Fruit fly (Drosophila melanogaster) whole organism, wandering third instar larva: ENCODE results near the gene CG32683.

Experiments
- Abd-B ChIP-seq: fragments of >200 bp; optimal IDR thresholded peaks from 2 replicates; lab custom pipeline; 2017; ENCODE audit warnings: missing biosample characterization, missing genetic modification characterization
- CG32264 ChIP-seq: fragments of 200-800 bp; sonication (Bioruptor generic); optimal IDR thresholded peaks from 2 replicates; lab custom pipeline; 2016; ENCODE audit warnings: missing biosample characterization, missing genetic modification characterization
- CG9705 ChIP-seq: fragments of 200-800 bp; sonication (Bioruptor generic); optimal IDR thresholded peaks from 2 replicates; lab custom pipeline; 2018; ENCODE audit warnings: missing biosample characterization, mild to moderate bottlenecking, missing genetic modification characterization
- CrebA ChIP-seq: fragments of 200-800 bp; sonication (Bioruptor generic); optimal IDR thresholded peaks from 2 replicates; lab custom pipeline; 2016; ENCODE audit warnings: missing biosample characterization, mild to moderate bottlenecking, missing genetic modification characterization, borderline replicate concordance
- Dfd ChIP-seq: fragments of >200 bp; optimal IDR thresholded peaks from 2 replicates; lab custom pipeline; 2017; ENCODE audit warnings: missing biosample characterization, missing genetic modification characterization
- Dif ChIP-seq: fragments of 200-275, 200-300 bp; sonication (Bioruptor generic); optimal IDR thresholded peaks from 2 replicates; lab custom pipeline; 2018; ENCODE audit warnings: missing biosample characterization, missing genetic modification characterization; ENCODE audit not compliant: partially characterized antibody
- GATAd ChIP-seq: sonication (Bioruptor generic); optimal IDR thresholded peaks from 2 replicates; lab custom pipeline; 2016; ENCODE audit warnings: missing biosample characterization, missing genetic modification characterization
- HLH106 ChIP-seq: fragments of 200-800 bp; optimal IDR thresholded peaks from 3 replicates; lab custom pipeline; 2019; ENCODE audit warnings: missing biosample characterization, mild to moderate bottlenecking, missing genetic modification characterization, moderate library complexity
- Hnf4 ChIP-seq: fragments of 200-800 bp; sonication (Bioruptor generic); optimal IDR thresholded peaks from 2 replicates; lab custom pipeline; 2016; ENCODE audit warnings: missing biosample characterization, mild to moderate bottlenecking, missing genetic modification characterization
- Hr78 ChIP-seq: fragments of >200 bp; optimal IDR thresholded peaks from 2 replicates; lab custom pipeline; 2017; ENCODE audit warnings: missing biosample characterization, missing genetic modification characterization
- Hr83 ChIP-seq: fragments of 200-300 bp; sonication (Bioruptor generic); optimal IDR thresholded peaks from 2 replicates; lab custom pipeline; 2016; ENCODE audit warnings: missing biosample characterization, mild to moderate bottlenecking, missing genetic modification characterization, moderate library complexity; ENCODE audit not compliant: poor library complexity, severe bottlenecking
- Jra ChIP-seq: sonication (Bioruptor generic); optimal IDR thresholded peaks from 2 replicates; lab custom pipeline; 2016; ENCODE audit warnings: missing biosample characterization, missing genetic modification characterization
- Mio ChIP-seq: sonication (Bioruptor generic); optimal IDR thresholded peaks from 2 replicates; lab custom pipeline; 2016; ENCODE audit warnings: missing biosample characterization, missing genetic modification characterization
- Myc ChIP-seq: fragments of >200 bp; optimal IDR thresholded peaks from 2 replicates; lab custom pipeline; 2017
- N ChIP-seq: fragments of >200 bp; optimal IDR thresholded peaks from 2 replicates; lab custom pipeline; 2018; ENCODE audit warnings: missing biosample characterization, missing external identifiers, missing genetic modification characterization
- OdsH ChIP-seq: fragments of 200-800 bp; sonication (Bioruptor generic); optimal IDR thresholded peaks from 2 replicates; lab custom pipeline; 2016; ENCODE audit warnings: missing biosample characterization, mild to moderate bottlenecking, missing genetic modification characterization
- Rel ChIP-seq, 2 experiments: fragments of 200-800 bp; sonication (Bioruptor generic) in 1 of 2; optimal IDR thresholded peaks; 2 replicates in 1 of 2; 3 replicates in 1 of 2; lab custom pipeline; 2016 to 2019; ENCODE audit warnings: mild to moderate bottlenecking in 2 of 2, missing biosample characterization in 2 of 2, missing genetic modification characterization in 2 of 2, moderate library complexity in 1 of 2
- Sp1 ChIP-seq: fragments of 200-800 bp; sonication (Bioruptor generic); optimal IDR thresholded peaks from 3 replicates; lab custom pipeline; 2019; ENCODE audit warnings: missing biosample characterization, mild to moderate bottlenecking, missing genetic modification characterization, moderate library complexity
- Vsx2 ChIP-seq: fragments of 200-300, 225-300 bp; sonication (Bioruptor generic); optimal IDR thresholded peaks from 2 replicates; lab custom pipeline; 2018; ENCODE audit warnings: missing biosample characterization, missing genetic modification characterization; ENCODE audit not compliant: partially characterized antibody
- br ChIP-seq: fragments of 200-800 bp; sonication (Bioruptor generic); optimal IDR thresholded peaks from 2 replicates; lab custom pipeline; 2016; ENCODE audit warnings: missing biosample characterization, missing genetic modification characterization
- brk ChIP-seq: fragments of 200-800 bp; sonication (Bioruptor generic); optimal IDR thresholded peaks from 2 replicates; lab custom pipeline; 2016; ENCODE audit warnings: missing biosample characterization, mild to moderate bottlenecking, missing genetic modification characterization
- dl ChIP-seq, 2 experiments: fragments of 175-275, 200-275 bp in 1 of 2; fragments of 200-275 bp in 1 of 2; sonication (Bioruptor generic); optimal IDR thresholded peaks; lab custom pipeline; 2018; ENCODE audit warnings: mild to moderate bottlenecking in 2 of 2, missing biosample characterization in 2 of 2, missing genetic modification characterization in 2 of 2, moderate library complexity in 2 of 2; ENCODE audit not compliant: partially characterized antibody in 2 of 2, insufficient read depth in 1 of 2
- dmrt93B ChIP-seq: fragments of 200-800 bp; sonication (Bioruptor generic); optimal IDR thresholded peaks from 2 replicates; lab custom pipeline; 2018; ENCODE audit warnings: missing biosample characterization, mild to moderate bottlenecking, missing genetic modification characterization
- dsf ChIP-seq: sonication (Bioruptor generic); optimal IDR thresholded peaks from 2 replicates; lab custom pipeline; 2016; ENCODE audit warnings: missing biosample characterization, missing genetic modification characterization, borderline replicate concordance
- ey ChIP-seq: fragments of 200-800 bp; sonication (Bioruptor generic); optimal IDR thresholded peaks from 2 replicates; lab custom pipeline; 2016; ENCODE audit warnings: missing biosample characterization, missing genetic modification characterization
- foxo ChIP-seq, 2 experiments: fragments of 200-800 bp; sonication (Bioruptor generic); optimal IDR thresholded peaks; 2 replicates in 1 of 2; 3 replicates in 1 of 2; lab custom pipeline; 2016 to 2017; ENCODE audit warnings: missing biosample characterization in 2 of 2, missing genetic modification characterization in 2 of 2
- fru ChIP-seq: fragments of 200-800 bp; sonication (Bioruptor generic); optimal IDR thresholded peaks from 3 replicates; lab custom pipeline; 2016; ENCODE audit warnings: missing biosample characterization, mild to moderate bottlenecking, missing genetic modification characterization
- h ChIP-seq: fragments of 200-800 bp; sonication (Bioruptor generic); optimal IDR thresholded peaks from 3 replicates; lab custom pipeline; 2016; ENCODE audit warnings: missing biosample characterization, mild to moderate bottlenecking, missing genetic modification characterization
- jim ChIP-seq: fragments of 175-275, 200-325 bp; sonication (Bioruptor generic); optimal IDR thresholded peaks from 2 replicates; lab custom pipeline; 2016; ENCODE audit warnings: missing biosample characterization, mild to moderate bottlenecking, missing genetic modification characterization
- lola ChIP-seq: fragments of >200 bp; optimal IDR thresholded peaks from 2 replicates; lab custom pipeline; 2017; ENCODE audit warnings: missing biosample characterization, missing genetic modification characterization
- pan ChIP-seq: fragments of >200 bp; optimal IDR thresholded peaks from 2 replicates; lab custom pipeline; 2017
- psq ChIP-seq: fragments of 200-800 bp; sonication (Bioruptor generic); optimal IDR thresholded peaks from 3 replicates; lab custom pipeline; 2017; ENCODE audit warnings: missing biosample characterization, mild to moderate bottlenecking, missing genetic modification characterization, moderate library complexity
- rgr ChIP-seq: fragments of 200-800 bp; sonication (Bioruptor generic); optimal IDR thresholded peaks from 3 replicates; lab custom pipeline; 2016; ENCODE audit warnings: missing biosample characterization, mild to moderate bottlenecking, missing genetic modification characterization
- sage ChIP-seq: fragments of 200-800 bp; sonication (Bioruptor generic); optimal IDR thresholded peaks from 2 replicates; lab custom pipeline; 2016; ENCODE audit warnings: missing biosample characterization, mild to moderate bottlenecking, missing genetic modification characterization
- sv ChIP-seq: fragments of 200-800 bp; sonication (Bioruptor generic); optimal IDR thresholded peaks from 3 replicates; lab custom pipeline; 2016; ENCODE audit warnings: missing biosample characterization, missing genetic modification characterization
- tai ChIP-seq: sonication (Bioruptor generic); optimal IDR thresholded peaks from 2 replicates; lab custom pipeline; 2016; ENCODE audit warnings: missing biosample characterization, missing genetic modification characterization
- usp ChIP-seq: fragments of >200 bp; optimal IDR thresholded peaks from 2 replicates; lab custom pipeline; 2017; ENCODE audit warnings: missing biosample characterization, missing genetic modification characterization
- woc ChIP-seq: sonication (Bioruptor generic); optimal IDR thresholded peaks from 2 replicates; lab custom pipeline; 2016; ENCODE audit warnings: missing biosample characterization, mild to moderate bottlenecking, missing genetic modification characterization

The CG32683 gene

DNA sequence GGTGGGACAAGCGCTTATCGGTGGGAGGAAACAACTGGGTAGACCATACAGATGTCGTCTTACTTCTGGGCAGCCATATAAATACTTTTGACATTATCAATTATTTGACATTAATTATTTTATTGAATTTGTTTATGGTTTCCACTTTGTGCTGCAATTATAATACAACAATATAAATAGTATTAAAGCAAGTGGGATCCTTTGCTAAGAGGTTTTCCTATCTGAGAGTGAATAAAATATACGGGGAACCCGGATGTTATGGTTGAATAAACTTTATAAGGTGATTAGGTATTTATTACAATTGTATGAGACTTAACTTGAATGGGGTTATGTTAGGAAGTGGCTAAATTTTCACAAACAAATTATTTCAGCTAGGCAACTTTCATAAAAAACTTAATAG is 32.4 kb upstream of the CG32683 start, which contains the start of gene CG32687:
TSS of gene CG32687 (minus strand) at position 101 of the 400 bp plus-strand sequence.
- TF ChIP-seq Hr83 (GFP tag; lab: Kevin White, UChicago) (no peak), HLH106 (tag; lab: Kevin White, UChicago) (no peak), Myc (lab: Kevin White, UChicago) (no peak), woc (GFP tag; lab: Kevin White, UChicago) (no peak), usp (GFP tag; lab: Kevin White, UChicago) (no peak), fru (no peak), ey (GFP tag; lab: Kevin White, UChicago) (no peak), Mio (GFP tag; lab: Kevin White, UChicago) (no peak), N (no peak), brk (no peak), Abd-B (no peak), Jra (GFP tag; lab: Kevin White, UChicago) (no peak)

dm6 chrX:10486144-10487030 is 31.7 kb upstream of the CG32683 start:
- TF ChIP-seq Dfd (GFP tag; lab: Kevin White, UChicago) (no peak), Hnf4 (GFP tag; lab: Kevin White, UChicago) (peak; percentile 52), lola (GFP tag; lab: Kevin White, UChicago) (no peak), jim (peak; percentile 4), usp (GFP tag; lab: Kevin White, UChicago) (no peak), sv (peak; percentile 39), h (peak; percentile 77), CG32264 (GFP tag; lab: Kevin White, UChicago) (no peak), Hr78 (no peak), brk (peak; percentile 63), Sp1 (peak; percentile 66), dmrt93B (GFP tag; lab: Kevin White, UChicago) (peak; percentile 26), foxo (GFP tag; optimal IDR thresholded peaks at IDR 0.05; lab: Kevin White, UChicago) (peak in 1 of 2 experiments; percentile 74), rgr (GFP tag; lab: Kevin White, UChicago) (peak; percentile 65), HLH106 (tag; lab: Kevin White, UChicago) (peak; percentile 67), Abd-B (no peak), GATAd (no peak), Rel (GFP tag; optimal IDR thresholded peaks at IDR 0.05; lab: Kevin White, UChicago) (peak; percentile 38), Rel (tag; optimal IDR thresholded peaks at IDR 0.05; lab: Kevin White, UChicago) (no peak), Dif (GFP tag; lab: Kevin White, UChicago) (no peak), Myc (lab: Kevin White, UChicago) (no peak), Jra (GFP tag; lab: Kevin White, UChicago) (peak; percentile 27), psq (GFP tag; lab: Kevin White, UChicago) (peak; percentile 34), OdsH (GFP tag; lab: Kevin White, UChicago) (peak; percentile 64), sage (peak; percentile 0), CG9705 (GFP tag; lab: Kevin White, UChicago) (no peak), tai (GFP tag; lab: Kevin White, UChicago) (no peak), Vsx2 (GFP tag; lab: Kevin White, UChicago) (no peak), Mio (GFP tag; lab: Kevin White, UChicago) (no peak), woc (GFP tag; lab: Kevin White, UChicago) (peak; percentile 28), N (no peak), pan (lab: Kevin White, UChicago) (no peak), fru (peak; percentile 84), dl (GFP tag; optimal IDR thresholded peaks at IDR 0.05; lab: Kevin White, UChicago; ENCODE audit: insufficient read depth in 1 of 2, partially characterized antibody in 2 of 2) (no peak), dsf (GFP tag; lab: Kevin White, UChicago) (no peak), ey (GFP tag; lab: Kevin White, UChicago) (peak; percentile 71), CrebA (GFP tag; lab: Kevin White, UChicago) (no peak), Hr83 (GFP tag; lab: Kevin White, UChicago) (peak; percentile 8), br (peak; percentile 52)
